Worm (Caenorhabditis elegans) whole organism, L2 larva: ENCODE data around the gene apc-11.

ENCODE experiments used
- C34F6.9 ChIP-seq: fragments of 150-350 bp; optimal IDR thresholded peaks from 2 replicates; lab custom pipeline; 2014; ENCODE audit warnings: missing biosample characterization, missing genetic modification characterization
- F13H6.1 ChIP-seq: sonication (generic microtip); optimal IDR thresholded peaks from 2 replicates; lab custom pipeline; 2016; ENCODE audit warnings: missing genetic modification characterization, missing compliant biosample characterization
- R02D3.7 ChIP-seq: fragments of 150-350 bp; optimal IDR thresholded peaks from 2 replicates; lab custom pipeline; 2014; ENCODE audit warnings: missing biosample characterization, missing genetic modification characterization
- Y55F3AM.14 ChIP-seq: fragments of 200-800 bp; sonication (Bioruptor generic); optimal IDR thresholded peaks from 2 replicates; lab custom pipeline; 2018; ENCODE audit warnings: mild to moderate bottlenecking, missing genetic modification characterization, missing compliant biosample characterization
- ZK546.5 ChIP-seq: sonication (generic microtip); optimal IDR thresholded peaks from 2 replicates; lab custom pipeline; 2017; ENCODE audit warnings: missing biosample characterization, missing genetic modification characterization
- alr-1 ChIP-seq: fragments of 150-350 bp; optimal IDR thresholded peaks from 2 replicates; lab custom pipeline; 2014; ENCODE audit warnings: missing biosample characterization, missing genetic modification characterization
- aly-2 ChIP-seq: fragments of 150-350 bp; optimal IDR thresholded peaks from 2 replicates; lab custom pipeline; 2014; ENCODE audit warnings: missing biosample characterization, missing genetic modification characterization
- ama-1 ChIP-seq: fragments of 150-350 bp; optimal IDR thresholded peaks from 2 replicates; lab custom pipeline; 2018; ENCODE audit warnings: inconsistent platforms
- blmp-1 ChIP-seq: sonication (generic microtip); optimal IDR thresholded peaks from 2 replicates; lab custom pipeline; 2017; ENCODE audit warnings: missing genetic modification characterization, mild to moderate bottlenecking, missing compliant biosample characterization, antibody characterized with exemption, moderate library complexity; ENCODE audit not compliant: insufficient read depth
- ceh-16 ChIP-seq: fragments of 150-350 bp; optimal IDR thresholded peaks from 2 replicates; lab custom pipeline; 2014; ENCODE audit warnings: missing biosample characterization, missing genetic modification characterization
- ceh-82 ChIP-seq: fragments of 150-350 bp; optimal IDR thresholded peaks from 2 replicates; lab custom pipeline; 2014; ENCODE audit warnings: missing biosample characterization, missing genetic modification characterization
- crh-2 ChIP-seq: sonication (generic microtip); optimal IDR thresholded peaks from 2 replicates; lab custom pipeline; 2017; ENCODE audit warnings: missing biosample characterization, missing genetic modification characterization
- dmd-4 ChIP-seq: sonication (generic microtip); optimal IDR thresholded peaks from 2 replicates; lab custom pipeline; 2017; ENCODE audit warnings: missing biosample characterization, missing genetic modification characterization
- egl-27 ChIP-seq: sonication (generic microtip); optimal IDR thresholded peaks from 3 replicates; lab custom pipeline; 2017; ENCODE audit warnings: missing biosample characterization, missing genetic modification reagents, missing genetic modification characterization
- elt-1 ChIP-seq: fragments of 150-350 bp; optimal IDR thresholded peaks from 2 replicates; lab custom pipeline; 2014; ENCODE audit warnings: missing biosample characterization, missing genetic modification characterization
- elt-3 ChIP-seq: sonication (generic microtip); optimal IDR thresholded peaks from 2 replicates; lab custom pipeline; 2017; ENCODE audit warnings: missing biosample characterization, missing genetic modification characterization
- fos-1 ChIP-seq: fragments of 150-350 bp; optimal IDR thresholded peaks from 2 replicates; lab custom pipeline; 2014; ENCODE audit warnings: missing biosample characterization, missing genetic modification characterization
- gmeb-1 ChIP-seq: fragments of 150-350 bp; optimal IDR thresholded peaks from 2 replicates; lab custom pipeline; 2014; ENCODE audit warnings: missing biosample characterization, missing genetic modification characterization
- lin-11 ChIP-seq: fragments of 150-350 bp; sonication (generic microtip); optimal IDR thresholded peaks from 2 replicates; lab custom pipeline; 2014; ENCODE audit warnings: missing biosample characterization, missing genetic modification characterization, inconsistent platforms, mixed read lengths
- lin-13 ChIP-seq: fragments of 150-350 bp; optimal IDR thresholded peaks from 2 replicates; lab custom pipeline; 2014; ENCODE audit warnings: missing biosample characterization, missing genetic modification reagents, missing genetic modification characterization
- lin-39 ChIP-seq: fragments of 150-350 bp; optimal IDR thresholded peaks from 2 replicates; lab custom pipeline; 2014; ENCODE audit warnings: missing biosample characterization, missing genetic modification reagents, missing genetic modification characterization
- lsy-2 ChIP-seq, 2 experiments: fragments of 150-350 bp in 1 of 2; sonication (generic microtip) in 1 of 2; optimal IDR thresholded peaks; 2 replicates each; lab custom pipeline; 2014 to 2017; ENCODE audit warnings: missing biosample characterization in 2 of 2, missing genetic modification characterization in 2 of 2
- mab-5 ChIP-seq: fragments of 150-350 bp; optimal IDR thresholded peaks from 2 replicates; lab custom pipeline; 2014; ENCODE audit warnings: missing biosample characterization, missing genetic modification characterization
- mbf-1 ChIP-seq: sonication (generic microtip); optimal IDR thresholded peaks from 2 replicates; lab custom pipeline; 2017; ENCODE audit warnings: missing biosample characterization, missing genetic modification characterization
- mdl-1 ChIP-seq, 2 experiments: fragments of 150-350 bp in 1 of 2; sonication (generic microtip) in 1 of 2; optimal IDR thresholded peaks; 2 replicates each; lab custom pipeline; 2017; ENCODE audit warnings: missing biosample characterization in 2 of 2, missing genetic modification characterization in 2 of 2
- nhr-10 ChIP-seq: sonication (generic microtip); optimal IDR thresholded peaks from 2 replicates; lab custom pipeline; 2017; ENCODE audit warnings: missing biosample characterization, missing genetic modification characterization
- nhr-11 ChIP-seq: fragments of 150-350 bp; optimal IDR thresholded peaks from 2 replicates; lab custom pipeline; 2014; ENCODE audit warnings: missing biosample characterization, missing genetic modification characterization
- nhr-12 ChIP-seq: fragments of 150-350 bp; optimal IDR thresholded peaks from 2 replicates; lab custom pipeline; 2014; ENCODE audit warnings: missing biosample characterization, missing genetic modification characterization
- nhr-129 ChIP-seq: fragments of 150-350 bp; optimal IDR thresholded peaks from 2 replicates; lab custom pipeline; 2014; ENCODE audit warnings: missing biosample characterization, missing genetic modification characterization
- nhr-21 ChIP-seq: fragments of 150-350 bp; optimal IDR thresholded peaks from 2 replicates; lab custom pipeline; 2014; ENCODE audit warnings: missing biosample characterization, missing genetic modification characterization
- nhr-23 ChIP-seq: fragments of 150-350 bp; optimal IDR thresholded peaks from 2 replicates; lab custom pipeline; 2014; ENCODE audit warnings: missing biosample characterization, missing genetic modification reagents, missing genetic modification characterization
- nhr-237 ChIP-seq: fragments of 150-350 bp; optimal IDR thresholded peaks from 2 replicates; lab custom pipeline; 2014; ENCODE audit warnings: missing biosample characterization, missing genetic modification characterization
- nhr-25 ChIP-seq: fragments of 150-350 bp; sonication (generic microtip); optimal IDR thresholded peaks from 3 replicates; lab custom pipeline; 2014; ENCODE audit warnings: missing biosample characterization, missing genetic modification characterization
- nhr-6 ChIP-seq: fragments of 150-350 bp; optimal IDR thresholded peaks from 2 replicates; lab custom pipeline; 2014; ENCODE audit warnings: missing biosample characterization, missing genetic modification characterization
- nhr-77 ChIP-seq: fragments of 150-350 bp; optimal IDR thresholded peaks from 2 replicates; lab custom pipeline; 2014; ENCODE audit warnings: missing biosample characterization, missing genetic modification characterization
- peb-1 ChIP-seq: fragments of 150-350 bp; optimal IDR thresholded peaks from 2 replicates; lab custom pipeline; 2014; ENCODE audit warnings: missing biosample characterization, missing genetic modification characterization
- sem-4 ChIP-seq: fragments of 150-350 bp; optimal IDR thresholded peaks from 2 replicates; lab custom pipeline; 2014; ENCODE audit warnings: missing biosample characterization, missing genetic modification reagents, missing genetic modification characterization
- skn-1 ChIP-seq: sonication (generic microtip); optimal IDR thresholded peaks from 2 replicates; lab custom pipeline; 2017; ENCODE audit warnings: missing biosample characterization, missing genetic modification characterization
- sma-3 ChIP-seq: sonication (generic microtip); optimal IDR thresholded peaks from 2 replicates; lab custom pipeline; 2016; ENCODE audit warnings: missing genetic modification reagents, missing genetic modification characterization, missing compliant biosample characterization
- sma-9 ChIP-seq, 2 experiments: fragments of 150-350 bp in 1 of 2; sonication (generic microtip) in 1 of 2; optimal IDR thresholded peaks; 2 replicates each; lab custom pipeline; 2014 to 2016; ENCODE audit warnings: missing genetic modification characterization in 2 of 2, mild to moderate bottlenecking in 1 of 2, missing biosample characterization in 1 of 2, missing compliant biosample characterization in 1 of 2, missing genetic modification reagents in 1 of 2, moderate library complexity in 1 of 2
- snpc-4 ChIP-seq: fragments of 150-350 bp; optimal IDR thresholded peaks from 2 replicates; lab custom pipeline; 2014; ENCODE audit warnings: missing biosample characterization, missing genetic modification characterization
- unc-39 ChIP-seq: fragments of 150-350 bp; optimal IDR thresholded peaks from 2 replicates; lab custom pipeline; 2014; ENCODE audit warnings: missing biosample characterization, missing genetic modification characterization
- unc-55 ChIP-seq: fragments of 150-350 bp; sonication (generic microtip); optimal IDR thresholded peaks from 3 replicates; lab custom pipeline; 2014; ENCODE audit warnings: missing biosample characterization, missing genetic modification reagents, missing genetic modification characterization
- unc-62 ChIP-seq: fragments of 150-350 bp; optimal IDR thresholded peaks from 2 replicates; lab custom pipeline; 2014; ENCODE audit warnings: missing biosample characterization, missing genetic modification reagents, missing genetic modification characterization
- zag-1 ChIP-seq: fragments of 150-350 bp; optimal IDR thresholded peaks from 2 replicates; lab custom pipeline; 2014; ENCODE audit warnings: missing biosample characterization, missing genetic modification characterization
- ztf-1 ChIP-seq: fragments of 200-800 bp; sonication (Bioruptor generic); conservative IDR thresholded peaks from 2 replicates; pipeline ENCODE4 v1.3.6; 2022; ENCODE audit warnings: missing genetic modification characterization, missing compliant biosample characterization
- ztf-11 ChIP-seq: sonication (generic microtip); optimal IDR thresholded peaks from 2 replicates; lab custom pipeline; 2017; ENCODE audit warnings: missing biosample characterization, missing genetic modification characterization
- ztf-4 ChIP-seq: fragments of 150-350 bp; optimal IDR thresholded peaks from 2 replicates; lab custom pipeline; 2014; ENCODE audit warnings: missing biosample characterization, missing genetic modification characterization

apc-11 gene

ce11 chrIII:4622375-4623130 lies 28.3 kb upstream of the apc-11 start, which contains the start of gene lron-5:
TSS of gene lron-5 (plus strand) at chrIII:4623029.
- no peak for TF ChIP-seq nhr-11
- TF ChIP-seq, all 48 proteins: peak for 0

- peak; percentile 35 for TF ChIP-seq nhr-25
- TF ChIP-seq mdl-1 (tag; optimal IDR thresholded peaks at IDR 0.05; lab: Kevin White, UChicago), result no peak
- TF ChIP-seq, all 48 proteins: peak for 1
Measured at ce11 chrIII:4616071-4616571, 21.9 kb upstream of the apc-11 start, which contains the start of gene lips-3. TSS of gene lips-3 (plus strand) at chrIII:4616528.

DNA sequence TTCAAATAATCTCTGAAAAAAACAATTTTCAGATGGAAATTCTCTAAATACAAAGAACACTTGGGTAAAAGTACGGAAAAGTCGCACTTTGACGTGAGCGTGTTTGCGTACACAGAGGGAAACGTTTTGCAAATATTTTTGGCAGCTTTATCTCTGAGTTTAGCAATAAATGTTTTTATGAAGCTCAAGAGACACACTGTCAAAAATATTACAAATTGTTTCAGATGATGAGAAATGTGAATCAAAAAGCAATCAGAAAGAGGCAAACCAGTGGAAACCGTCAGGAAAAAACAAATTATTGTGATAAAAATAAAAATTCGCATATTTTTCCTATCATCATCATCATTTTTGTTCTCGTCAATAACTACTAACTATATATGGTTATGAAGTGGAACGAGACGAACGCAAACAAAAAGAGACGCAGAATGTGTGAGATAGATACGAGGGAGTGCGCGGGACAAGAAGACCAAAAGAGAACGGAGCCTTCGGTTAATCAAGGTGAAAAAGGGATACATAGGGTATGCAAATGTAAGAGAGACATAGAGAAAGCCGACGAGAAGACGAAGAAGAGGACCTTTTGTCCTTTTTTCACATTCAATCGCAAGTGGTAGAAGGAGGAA lies 18.2 kb upstream of the apc-11 start, which contains the start of gene sel-2:
TSS of gene sel-2 (minus strand) at position 51 of the 620 bp plus-strand sequence.
- TF ChIP-seq peb-1 (tag; lab: Kevin White, UChicago), result no peak
- no peak for TF ChIP-seq dmd-4 (tag; lab: Kevin White, UChicago)
- peak; percentile 65 for TF ChIP-seq C34F6.9 (tag; lab: Kevin White, UChicago)
- TF ChIP-seq gmeb-1, result no peak
- no peak for TF ChIP-seq egl-27 (tag; lab: Kevin White, UChicago)
- TF ChIP-seq elt-3 (tag; lab: Kevin White, UChicago), result no peak
- TF ChIP-seq nhr-25, result peak; percentile 47
- no peak for TF ChIP-seq mab-5 (tag; lab: Kevin White, UChicago)
- no peak for TF ChIP-seq lin-11
- no peak for TF ChIP-seq unc-39 (tag; lab: Kevin White, UChicago)
- TF ChIP-seq nhr-6 (tag; lab: Kevin White, UChicago), result no peak
- no peak for TF ChIP-seq nhr-77 (tag; lab: Kevin White, UChicago)
- no peak for TF ChIP-seq snpc-4 (tag; lab: Kevin White, UChicago)
- TF ChIP-seq mbf-1 (tag; lab: Kevin White, UChicago), result no peak
- TF ChIP-seq ceh-16 (tag; lab: Kevin White, UChicago), result no peak
- peak; percentile 50 for TF ChIP-seq sma-9 (GFP tag; optimal IDR thresholded peaks at IDR 0.05; lab: Kevin White, UChicago)
- no peak for TF ChIP-seq sma-9 (tag; optimal IDR thresholded peaks at IDR 0.05; lab: Kevin White, UChicago)
- TF ChIP-seq sma-3 (GFP tag; lab: Kevin White, UChicago), result no peak
- TF ChIP-seq nhr-237 (tag; lab: Kevin White, UChicago), result no peak
- no peak for TF ChIP-seq alr-1 (tag; lab: Kevin White, UChicago)
- TF ChIP-seq blmp-1 (tag; lab: Kevin White, UChicago), result no peak
- TF ChIP-seq unc-55 (GFP tag; lab: Kevin White, UChicago), result peak; percentile 36
- peak; percentile 7 for TF ChIP-seq nhr-129 (tag; lab: Kevin White, UChicago)
- TF ChIP-seq Y55F3AM.14 (GFP tag; lab: Kevin White, UChicago), result no peak
- TF ChIP-seq nhr-21 (tag; lab: Kevin White, UChicago), result no peak
- TF ChIP-seq crh-2 (tag; lab: Kevin White, UChicago), result no peak
- no peak for TF ChIP-seq nhr-10 (tag; lab: Kevin White, UChicago)
- TF ChIP-seq nhr-23 (tag; lab: Kevin White, UChicago), result no peak
- TF ChIP-seq ama-1 (lab: Kevin White, UChicago), result no peak
- no peak for TF ChIP-seq ZK546.5
- TF ChIP-seq fos-1 (tag; lab: Kevin White, UChicago), result no peak
- TF ChIP-seq zag-1 (tag; lab: Kevin White, UChicago), result no peak
- no peak for TF ChIP-seq skn-1 (tag; lab: Kevin White, UChicago)
- TF ChIP-seq ztf-4 (tag; lab: Kevin White, UChicago), result no peak
- no peak for TF ChIP-seq aly-2 (tag; lab: Kevin White, UChicago)
- TF ChIP-seq lin-13, result no peak
- no peak for TF ChIP-seq ceh-82 (tag; lab: Kevin White, UChicago)
- TF ChIP-seq F13H6.1 (tag; lab: Kevin White, UChicago), result peak; percentile 30
- TF ChIP-seq elt-1 (tag; lab: Kevin White, UChicago), result no peak
- no peak for TF ChIP-seq nhr-11
- no peak for TF ChIP-seq R02D3.7 (tag; lab: Kevin White, UChicago)
- TF ChIP-seq sem-4 (tag; lab: Kevin White, UChicago), result no peak
- no peak for TF ChIP-seq ztf-1 (GFP tag; lab: Robert Waterston, UW)
- TF ChIP-seq lsy-2 (tag; optimal IDR thresholded peaks at IDR 0.05; lab: Kevin White, UChicago), result peak in 1 of 2 experiments; percentile 36
- no peak for TF ChIP-seq ztf-11 (tag; lab: Kevin White, UChicago)
- TF ChIP-seq mdl-1 (tag; optimal IDR thresholded peaks at IDR 0.05; lab: Kevin White, UChicago), result no peak
- no peak for TF ChIP-seq lin-39 (tag; lab: Kevin White, UChicago)
- no peak for TF ChIP-seq nhr-12 (tag; lab: Kevin White, UChicago)
- no peak for TF ChIP-seq unc-62 (GFP tag; lab: Kevin White, UChicago)
